Worm (Caenorhabditis elegans): ENCODE measurements around the gene pole-4.

ce11 chrII:14966420-14966819, 2.7 kb downstream of the pole-4 start:
- TF ChIP-seq F44E2.7 (GFP tag; IDR thresholded peaks at IDR 0.05) (no peak), lin-29 (GFP tag; IDR thresholded peaks at IDR 0.05) (no peak), mxl-2 (GFP tag; conservative IDR thresholded peaks at IDR 0.05) (no peak), nhr-48 (tag; optimal IDR thresholded peaks at IDR 0.05) (no peak), lin-15B (tag; optimal IDR thresholded peaks at IDR 0.05) (no peak), rbr-2 (tag; optimal IDR thresholded peaks at IDR 0.05) (no peak), daf-8 (GFP tag; IDR thresholded peaks at IDR 0.05) (no peak), nhr-28 (tag; optimal IDR thresholded peaks at IDR 0.05) (no peak), ctbp-1 (GFP tag; IDR thresholded peaks at IDR 0.05) (no peak), duxl-1 (tag; optimal IDR thresholded peaks at IDR 0.05; ENCODE audit: poor library complexity) (no peak), fos-1 (tag; optimal IDR thresholded peaks at IDR 0.05) (no peak)

All from whole organism, L4 larva.